Worm (Caenorhabditis elegans) whole organism, young adult: ENCODE data around the gene Y26E6A.3.

ENCODE experiments used
- cebp-1 ChIP-seq, 2 experiments: fragments of 200-800 bp in 1 of 2; sonication (Bioruptor generic) in 1 of 2; sonication (generic microtip) in 1 of 2; IDR thresholded peaks in 1 of 2; optimal IDR thresholded peaks in 1 of 2; 2 replicates each; pipeline versions ENCODE4 v1.3.6 to Lab custom; 2017 to 2022; ENCODE audit warnings: missing compliant biosample characterization in 2 of 2, missing genetic modification characterization in 2 of 2, mild to moderate bottlenecking in 1 of 2, missing genetic modification reagents in 1 of 2, moderate library complexity in 1 of 2
- ceh-79 ChIP-seq: sonication (generic microtip); optimal IDR thresholded peaks from 2 replicates; lab custom pipeline; 2017; ENCODE audit warnings: mild to moderate bottlenecking, missing genetic modification characterization, missing compliant biosample characterization

- TF ChIP-seq cebp-1 (GFP tag; IDR thresholded peaks at IDR 0.05; lab: Robert Waterston, UW) (no peak), cebp-1 (tag; optimal IDR thresholded peaks at IDR 0.05; lab: Kevin White, UChicago) (no peak), ceh-79 (tag; lab: Kevin White, UChicago) (no peak)
These were observed 37.2 kb upstream of the Y26E6A.3 start for ce11 chrX:13946693-13947583.
